Worm (Caenorhabditis elegans): Measurements from ENCODE around the gene F54D11.4.
A peak's percentile ranks its signal among the peaks of the same experiment; 100 is the strongest.
"Not testable (repeated sequence)": the region's sequence is repeated elsewhere in the genome, so short reads cannot be mapped to it uniquely, and the experiment has no call there.

Gene F54D11.4

ce11 chrV:4632808-4633207, 16.9 kb downstream of the F54D11.4 start:
- peak; percentile 79 for TF ChIP-seq pha-4 (GFP tag; IDR thresholded peaks at IDR 0.05)
- not testable (repeated sequence) for TF ChIP-seq pha-4 (tag; optimal IDR thresholded peaks at IDR 0.05)
- TF ChIP-seq egl-43 (GFP tag; IDR thresholded peaks at IDR 0.05) = peak; percentile 95
- peak; percentile 70 for TF ChIP-seq arid-1 (GFP tag; conservative IDR thresholded peaks at IDR 0.05)
- TF ChIP-seq lin-38 (GFP tag; IDR thresholded peaks at IDR 0.05) = peak; percentile 77
- peak; percentile 96 for TF ChIP-seq dmd-8 (GFP tag; IDR thresholded peaks at IDR 0.05)
- peak; percentile 64; the same call in 1 of the 2 replicates for TF ChIP-seq nhr-41 (GFP tag; IDR thresholded peaks at IDR 0.05)
- 0 out of 2 replicates have a peak, but pooled peaks have one; percentile 51 for TF ChIP-seq tra-1 (GFP tag; IDR thresholded peaks at IDR 0.05)
- TF ChIP-seq Y105C5A.15 (GFP tag; IDR thresholded peaks at IDR 0.05) = peak; percentile 83; the same call in 1 of the 2 replicates
- TF ChIP-seq D1046.2 (GFP tag; IDR thresholded peaks at IDR 0.05) = 0 out of 2 replicates have a peak, but pooled peaks have one; percentile 29
- peak; percentile 44 to 89; a peak in 3 of 4 replicates for TF ChIP-seq madf-5 (GFP tag; IDR thresholded peaks at IDR 0.05)
- peak; percentile 64; the same call in 1 of the 2 replicates for TF ChIP-seq ZK337.2 (GFP tag; IDR thresholded peaks at IDR 0.05)
- 0 out of 2 replicates have a peak, but pooled peaks have one; percentile 32 for TF ChIP-seq Y75B8A.6 (GFP tag; IDR thresholded peaks at IDR 0.05)
- TF ChIP-seq lim-7 (GFP tag; IDR thresholded peaks at IDR 0.05) = peak; percentile 80
- 0 out of 2 replicates have a peak, but pooled peaks have one; percentile 22 for TF ChIP-seq T26A8.4 (GFP tag; IDR thresholded peaks at IDR 0.05)
- peak; percentile 54 for TF ChIP-seq Y48G9A.11 (GFP tag; IDR thresholded peaks at IDR 0.05)
- TF ChIP-seq F26F4.8 (GFP tag; conservative IDR thresholded peaks at IDR 0.05) = peak; percentile 90; the same call in 1 of the 2 replicates
- TF ChIP-seq dmd-6 (GFP tag; IDR thresholded peaks at IDR 0.05) = 0 out of 2 replicates have a peak, but pooled peaks have one; percentile 16
- TF ChIP-seq ctbp-1 (GFP tag; IDR thresholded peaks at IDR 0.05) = 0 out of 2 replicates have a peak, but pooled peaks have one; percentile 42
- peak; percentile 50; the same call in 1 of the 2 replicates for TF ChIP-seq php-3 (GFP tag; IDR thresholded peaks at IDR 0.05)
- TF ChIP-seq daf-8 (GFP tag; IDR thresholded peaks at IDR 0.05) = 0 out of 2 replicates have a peak, but pooled peaks have one; percentile 29
- peak; percentile 55; the same call in 1 of the 2 replicates for TF ChIP-seq saeg-2 (GFP tag; IDR thresholded peaks at IDR 0.05)
- peak; percentile 78 for TF ChIP-seq ceh-44 (GFP tag; IDR thresholded peaks at IDR 0.05)
- TF ChIP-seq vab-7 (GFP tag; IDR thresholded peaks at IDR 0.05) = peak; percentile 79
- TF ChIP-seq snpc-1.2 (GFP tag; IDR thresholded peaks at IDR 0.05) = peak; percentile 82
- TF ChIP-seq mdt-29 (GFP tag; IDR thresholded peaks at IDR 0.05) = 0 out of 2 replicates have a peak, but pooled peaks have one; percentile 28
- TF ChIP-seq zfp-3 (GFP tag; conservative IDR thresholded peaks at IDR 0.05) = 0 out of 2 replicates have a peak, but pooled peaks have one; percentile 21
- TF ChIP-seq set-16 (GFP tag; IDR thresholded peaks at IDR 0.05) = peak; percentile 58
- TF ChIP-seq dmd-9 (GFP tag; IDR thresholded peaks at IDR 0.05) = 0 out of 2 replicates have a peak, but pooled peaks have one; percentile 5
- TF ChIP-seq F44E2.7 (GFP tag; IDR thresholded peaks at IDR 0.05) = peak; percentile 87; the same call in 1 of the 2 replicates
- TF ChIP-seq madf-9 (GFP tag; conservative IDR thresholded peaks at IDR 0.05) = peak; percentile 58; the same call in 1 of the 2 replicates

DNA sequence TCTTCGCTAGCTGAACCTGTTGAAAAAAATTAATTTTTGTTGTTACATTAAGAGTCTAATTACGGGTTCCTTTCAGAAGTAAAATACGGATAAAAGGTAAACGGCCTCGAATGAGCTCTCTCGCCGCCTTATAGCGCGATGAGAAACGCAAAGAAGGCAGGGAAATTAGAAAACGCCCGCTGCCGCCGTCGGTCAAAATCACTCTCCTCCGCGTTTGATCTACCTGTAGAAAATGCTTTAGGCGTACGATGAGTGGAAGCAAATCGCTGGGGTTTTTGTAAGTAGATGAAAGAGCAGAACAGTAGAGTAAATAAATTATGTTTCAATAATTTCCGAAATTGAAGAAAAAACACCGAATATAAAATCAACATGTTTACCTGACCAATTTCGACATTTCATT, 21.2 kb downstream of the F54D11.4 start:
- TF ChIP-seq mxl-2 (GFP tag; conservative IDR thresholded peaks at IDR 0.05) (no peak), cey-2 (tag; optimal IDR thresholded peaks at IDR 0.05; ENCODE audit: borderline replicate concordance, insufficient read depth) (no peak), F10B5.3 (tag; optimal IDR thresholded peaks at IDR 0.05) (no peak), daf-19 (GFP tag; conservative IDR thresholded peaks at IDR 0.05) (no peak), lsy-2 (tag; optimal IDR thresholded peaks at IDR 0.05) (no peak), D1046.2 (GFP tag; IDR thresholded peaks at IDR 0.05) (no peak), ztf-11 (tag; optimal IDR thresholded peaks at IDR 0.05) (no peak), madf-9 (GFP tag; conservative IDR thresholded peaks at IDR 0.05) (no peak), nhr-77 (tag; optimal IDR thresholded peaks at IDR 0.05) (no peak), spr-3 (GFP tag; optimal IDR thresholded peaks at IDR 0.05) (no peak), ztf-7 (tag; optimal IDR thresholded peaks at IDR 0.05) (no peak)
